Worm (Caenorhabditis elegans) whole organism, L4 larva: ENCODE results near the gene ifp-1.

Experiments
- aly-2 ChIP-seq: sonication (generic microtip); optimal IDR thresholded peaks from 2 replicates; lab custom pipeline; 2018; ENCODE audit warnings: missing biosample characterization, missing genetic modification characterization
- ama-1 ChIP-seq: fragments of 150-350 bp; optimal IDR thresholded peaks from 2 replicates; lab custom pipeline; 2014; ENCODE audit warnings: inconsistent platforms, mixed read lengths
- snpc-4 ChIP-seq: fragments of 150-350 bp; optimal IDR thresholded peaks from 2 replicates; lab custom pipeline; 2014; ENCODE audit warnings: missing biosample characterization, missing genetic modification characterization

ce11 chrX:9719070-9719469 lies 39.1 kb upstream of the ifp-1 start:
- TF ChIP-seq aly-2 (tag; lab: Kevin White, UChicago) (no peak), ama-1 (no peak), snpc-4 (no peak)
